Worm (Caenorhabditis elegans) whole organism, late embryonic: ENCODE data around the gene Y20C6A.1.

Experiments used
- ama-1 ChIP-seq: fragments of 150-350 bp; optimal IDR thresholded peaks from 2 replicates; lab custom pipeline; 2014
- ceh-14 ChIP-seq: sonication (generic microtip); optimal IDR thresholded peaks from 2 replicates; lab custom pipeline; 2016; ENCODE audit warnings: missing genotype, missing genetic modification characterization, missing compliant biosample characterization
- ets-4 ChIP-seq: sonication (generic microtip); optimal IDR thresholded peaks from 2 replicates; lab custom pipeline; 2016; ENCODE audit warnings: missing genetic modification characterization, missing compliant biosample characterization
- hlh-6 ChIP-seq: sonication (generic microtip); optimal IDR thresholded peaks from 2 replicates; lab custom pipeline; 2016; ENCODE audit warnings: missing genotype, missing genetic modification characterization, missing compliant biosample characterization
- hlh-8 ChIP-seq: sonication (generic microtip); optimal IDR thresholded peaks from 2 replicates; lab custom pipeline; 2016; ENCODE audit warnings: missing genotype, missing genetic modification characterization, missing compliant biosample characterization
- pag-3 ChIP-seq: sonication (generic microtip); optimal IDR thresholded peaks from 2 replicates; lab custom pipeline; 2016; ENCODE audit warnings: missing compliant biosample characterization, missing genetic modification characterization, borderline replicate concordance
- pha-2 ChIP-seq: sonication (generic microtip); optimal IDR thresholded peaks from 2 replicates; lab custom pipeline; 2017; ENCODE audit warnings: mild to moderate bottlenecking, missing genetic modification characterization, missing compliant biosample characterization

ce11 chrV:17352827-17353373, 23.6 kb downstream of the Y20C6A.1 start, which contains the start of the genes fbxa-134 and F47H4.2:
- TF ChIP-seq ets-4 (tag; lab: Kevin White, UChicago), result no peak
- TF ChIP-seq pha-2, result no peak
- no peak for TF ChIP-seq ama-1 (lab: Kevin White, UChicago)
- TF ChIP-seq ceh-14, result no peak
- no peak for TF ChIP-seq pag-3 (tag; lab: Kevin White, UChicago)
- TF ChIP-seq hlh-6 (tag; lab: Kevin White, UChicago), result no peak
- TF ChIP-seq hlh-8 (tag; lab: Kevin White, UChicago), result no peak
